Worm (Caenorhabditis elegans): Measurements from ENCODE around the gene ekl-6.

- TF ChIP-seq dao-5 (tag; optimal IDR thresholded peaks at IDR 0.05) (no peak), him-1 (tag; optimal IDR thresholded peaks at IDR 0.05) (no peak)
Observed at ce11 chrIII:10060573-10060972, 3.6 kb upstream of the ekl-6 start, which contains the start of gene T16G12.13.

All from whole organism, L4/young adult.